Worm (Caenorhabditis elegans): ENCODE results near the gene ZK673.4.

Gene ZK673.4

ce11 chrII:10445738-10446137 is 7.0 kb upstream of the ZK673.4 start (continued):
- TF ChIP-seq ces-1 (GFP tag; optimal IDR thresholded peaks at IDR 0.05) = no peak

- peak; percentile 0 for TF ChIP-seq pag-3 (tag; optimal IDR thresholded peaks at IDR 0.05; ENCODE audit: borderline replicate concordance, insufficient read depth)
- no peak for TF ChIP-seq ceh-8 (GFP tag; optimal IDR thresholded peaks at IDR 0.05)
- TF ChIP-seq egl-27 (tag; optimal IDR thresholded peaks at IDR 0.05) = no peak
- peak in 2 of 6 experiments; percentile 31 to 87 for TF ChIP-seq elt-3 (tag; optimal IDR thresholded peaks at IDR 0.05)
- no peak for TF ChIP-seq lin-15B (tag; optimal IDR thresholded peaks at IDR 0.05)
- TF ChIP-seq fkh-8 (tag; optimal IDR thresholded peaks at IDR 0.05) = no peak
- no peak for TF ChIP-seq ama-1 (optimal IDR thresholded peaks at IDR 0.05)
- TF ChIP-seq rnt-1 (tag; optimal IDR thresholded peaks at IDR 0.05) = peak; percentile 51
- no peak for TF ChIP-seq ztf-11 (tag; optimal IDR thresholded peaks at IDR 0.05)
- TF ChIP-seq C34B4.2 (tag; optimal IDR thresholded peaks at IDR 0.05) = no peak
- TF ChIP-seq nhr-76 (tag; optimal IDR thresholded peaks at IDR 0.05) = no peak
- no peak for TF ChIP-seq zag-1 (tag; optimal IDR thresholded peaks at IDR 0.05)
- TF ChIP-seq alr-1 (tag; optimal IDR thresholded peaks at IDR 0.05; ENCODE audit: borderline replicate concordance) = no peak
- no peak for TF ChIP-seq ceh-82 (tag; optimal IDR thresholded peaks at IDR 0.05)
- TF ChIP-seq skn-1 (tag; optimal IDR thresholded peaks at IDR 0.05) = no peak
- TF ChIP-seq Y116A8C.19 (tag; optimal IDR thresholded peaks at IDR 0.05; ENCODE audit: borderline replicate concordance) = no peak
- peak; percentile 11 for TF ChIP-seq nhr-47 (tag; optimal IDR thresholded peaks at IDR 0.05)
- TF ChIP-seq aha-1 (tag; optimal IDR thresholded peaks at IDR 0.05) = no peak
- TF ChIP-seq grh-1 (GFP tag; IDR thresholded peaks at IDR 0.05) = no peak
- no peak for TF ChIP-seq sox-4 (tag; optimal IDR thresholded peaks at IDR 0.05)
- no peak for TF ChIP-seq ceh-90 (tag; optimal IDR thresholded peaks at IDR 0.05)
- no peak for TF ChIP-seq lin-39 (tag; optimal IDR thresholded peaks at IDR 0.05)
- no peak for TF ChIP-seq fkh-4 (tag; optimal IDR thresholded peaks at IDR 0.05; ENCODE audit: borderline replicate concordance)
- TF ChIP-seq sptf-1 (tag; optimal IDR thresholded peaks at IDR 0.05) = no peak
- TF ChIP-seq ceh-88 (GFP tag; IDR thresholded peaks at IDR 0.05) = no peak
- no peak for TF ChIP-seq mef-2 (tag; optimal IDR thresholded peaks at IDR 0.05)
- TF ChIP-seq dpl-1 (GFP tag; optimal IDR thresholded peaks at IDR 0.05) = peak in 2 of 3 experiments; percentile 6 to 42
- TF ChIP-seq C04F5.9 (tag; optimal IDR thresholded peaks at IDR 0.05) = no peak
- peak; percentile 57 for TF ChIP-seq mep-1 (tag; optimal IDR thresholded peaks at IDR 0.05)
- peak; percentile 3 to 77 for TF ChIP-seq lin-35 (GFP tag; optimal IDR thresholded peaks at IDR 0.05)
- no peak for TF ChIP-seq irx-1 (tag; optimal IDR thresholded peaks at IDR 0.05)
- no peak for TF ChIP-seq unc-30 (tag; optimal IDR thresholded peaks at IDR 0.05)
- TF ChIP-seq nhr-11 (tag; optimal IDR thresholded peaks at IDR 0.05) = no peak
- TF ChIP-seq lir-3 (tag; optimal IDR thresholded peaks at IDR 0.05; ENCODE audit: poor library complexity) = peak; percentile 53
- no peak for TF ChIP-seq hlh-17 (GFP tag; optimal IDR thresholded peaks at IDR 0.05; ENCODE audit: borderline replicate concordance)
- peak; percentile 56 for TF ChIP-seq tbx-2 (tag; optimal IDR thresholded peaks at IDR 0.05)
- no peak for TF ChIP-seq ces-1 (GFP tag; optimal IDR thresholded peaks at IDR 0.05)
- no peak for TF ChIP-seq efl-1 (optimal IDR thresholded peaks at IDR 0.05)
- TF ChIP-seq efl-1 (GFP tag; optimal IDR thresholded peaks at IDR 0.05 in 1 of 2) = peak in 1 of 2 experiments; percentile 50
- no peak for TF ChIP-seq mab-9 (GFP tag; IDR thresholded peaks at IDR 0.05)
- no peak for TF ChIP-seq fos-1 (tag; optimal IDR thresholded peaks at IDR 0.05)
- no peak for TF ChIP-seq vab-15 (tag; optimal IDR thresholded peaks at IDR 0.05)
- TF ChIP-seq nhr-19 (GFP tag; conservative IDR thresholded peaks at IDR 0.05) = peak; percentile 85
- no peak for TF ChIP-seq unc-86 (tag; optimal IDR thresholded peaks at IDR 0.05)
- TF ChIP-seq efl-3 (GFP tag; optimal IDR thresholded peaks at IDR 0.05) = no peak
- no peak for TF ChIP-seq sup-37 (GFP tag; optimal IDR thresholded peaks at IDR 0.05)
- no peak for TF ChIP-seq ets-5 (GFP tag; IDR thresholded peaks at IDR 0.05)
- TF ChIP-seq ztf-4 (tag; optimal IDR thresholded peaks at IDR 0.05) = peak; percentile 61
- peak in 1 of 2 experiments; percentile 80 for TF ChIP-seq mdl-1 (tag; optimal IDR thresholded peaks at IDR 0.05)
- TF ChIP-seq nhr-20 (tag; optimal IDR thresholded peaks at IDR 0.05) = peak; percentile 88
- no peak for TF ChIP-seq unc-98 (GFP tag; IDR thresholded peaks at IDR 0.05)
These were observed 6.4 kb upstream of the ZK673.4 start for ce11 chrII:10446300-10446699.
